Fruit fly (Drosophila melanogaster) S2 (cell line): ENCODE results near the gene CG12817.

Experiments used
- CG8478 ChIP-seq: fragments of >200 bp; optimal IDR thresholded peaks from 2 replicates; lab custom pipeline; 2018
- CTCF ChIP-seq, 2 experiments: fragments of >200 bp; optimal IDR thresholded peaks; 2 replicates each; lab custom pipeline; 2018

The CG12817 gene

dm6 chr3R:10227990-10228389 is 3.5 kb upstream of the CG12817 start:
- TF ChIP-seq CG8478 (lab: Kevin White, UChicago) (no peak), CTCF (optimal IDR thresholded peaks at IDR 0.05; lab: Kevin White, UChicago) (no peak)

DNA sequence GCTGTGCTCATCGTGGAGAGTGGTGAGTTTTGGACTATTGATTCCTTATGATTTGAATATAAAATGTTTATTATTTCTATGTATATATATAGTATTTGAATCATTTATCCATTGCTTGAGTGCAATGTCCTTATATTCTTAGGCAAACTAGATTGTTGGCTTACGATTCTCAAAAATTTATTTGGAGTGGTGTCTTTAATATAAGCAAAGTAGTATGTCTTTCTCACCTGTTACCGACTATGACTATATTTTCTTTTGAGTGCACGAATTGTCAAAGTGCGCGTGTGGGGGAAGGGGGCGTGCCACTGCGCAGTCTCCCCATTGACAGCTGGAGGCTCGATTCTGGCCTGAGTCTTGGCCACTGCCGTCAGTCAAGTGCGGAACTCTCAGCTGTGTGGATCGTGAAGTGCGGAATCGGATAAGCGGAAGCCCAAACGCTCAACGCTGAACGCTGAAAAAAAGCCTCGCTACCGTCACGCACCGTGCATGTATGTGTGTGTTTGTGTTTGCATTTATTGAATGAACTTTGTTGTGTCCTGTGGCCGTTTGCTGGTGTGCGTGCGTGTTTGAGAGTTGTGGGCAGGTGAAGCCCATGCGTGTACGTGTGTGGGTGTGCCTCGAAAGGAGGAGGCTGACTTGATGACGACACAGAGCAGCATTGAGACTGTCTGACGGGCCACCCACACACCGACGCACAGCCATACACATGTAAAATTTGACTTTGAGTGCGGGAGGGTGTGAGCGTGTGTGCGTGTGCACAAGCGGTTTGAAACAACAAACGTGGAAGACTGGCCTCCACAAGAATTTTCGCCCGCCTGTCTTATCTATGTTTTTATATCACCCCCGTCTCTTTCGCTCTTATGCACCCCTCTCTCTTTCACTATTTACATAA is 1.9 kb upstream of the CG12817 start:
- TF ChIP-seq CTCF (optimal IDR thresholded peaks at IDR 0.05; lab: Kevin White, UChicago) (no peak), CG8478 (lab: Kevin White, UChicago) (no peak)

DNA sequence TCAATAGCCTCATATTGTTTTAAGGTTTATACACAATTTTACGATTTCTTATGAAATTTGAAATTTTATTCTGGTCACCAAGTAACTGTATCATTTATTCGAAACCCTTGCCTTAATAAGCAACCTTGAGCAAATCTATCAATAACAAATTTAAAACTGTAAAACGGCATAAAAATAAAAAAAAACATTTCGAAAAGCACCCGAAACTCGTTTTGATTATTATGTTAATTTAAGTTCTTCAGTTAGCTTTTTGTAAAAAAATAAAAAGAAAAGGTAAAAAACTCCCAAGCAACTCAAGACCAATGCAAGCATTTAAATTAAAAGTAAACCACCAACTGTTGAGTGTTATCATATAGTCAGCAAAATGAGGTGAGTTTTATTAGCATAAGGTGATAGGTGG is 865 bp upstream of the CG12817 start, which contains the start of gene CG42795:
Gene CG42795 (plus strand): TSS at position 301 of the 400 bp plus-strand sequence.
- no peak for TF ChIP-seq CTCF (optimal IDR thresholded peaks at IDR 0.05; lab: Kevin White, UChicago)

dm6 chr3R:10222416-10222815 is 2.1 kb downstream of the CG12817 start, which contains the start of gene CG12420:
Gene CG12420 (plus strand): TSS chr3R:10222698.
- TF ChIP-seq CG8478 (lab: Kevin White, UChicago) (no peak), CTCF (optimal IDR thresholded peaks at IDR 0.05; lab: Kevin White, UChicago) (no peak)

dm6 chr3R:10217998-10218397 is 6.5 kb downstream of the CG12817 start:
- TF ChIP-seq CG8478 (lab: Kevin White, UChicago) (no peak), CTCF (optimal IDR thresholded peaks at IDR 0.05; lab: Kevin White, UChicago) (no peak)

DNA sequence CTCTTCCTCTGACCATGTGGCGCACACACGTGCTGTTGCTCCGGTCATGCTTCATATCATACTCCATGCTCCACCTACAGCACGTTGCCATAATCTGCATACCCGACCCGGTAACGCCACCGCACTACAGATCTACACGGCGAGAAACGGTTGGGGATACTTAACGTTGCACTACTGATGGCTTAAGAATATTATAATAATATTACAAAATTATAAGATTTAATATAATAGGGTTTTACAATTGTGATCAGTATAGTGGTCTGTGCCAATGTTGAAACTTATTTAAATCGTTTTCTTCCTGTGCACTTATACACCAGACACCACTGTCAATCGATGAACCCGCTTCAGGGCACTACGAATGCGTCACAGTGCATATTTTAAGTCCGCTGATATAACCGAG is 11.1 kb downstream of the CG12817 start:
- TF ChIP-seq CTCF (optimal IDR thresholded peaks at IDR 0.05; lab: Kevin White, UChicago) (no peak), CG8478 (lab: Kevin White, UChicago) (no peak)

- TF ChIP-seq CG8478 (lab: Kevin White, UChicago) (no peak), CTCF (optimal IDR thresholded peaks at IDR 0.05; lab: Kevin White, UChicago) (no peak)
Measured at dm6 chr3R:10212799-10213198, 11.7 kb downstream of the CG12817 start, which contains the start of gene Timp. Gene Timp (minus strand): TSS chr3R:10213007.

DNA sequence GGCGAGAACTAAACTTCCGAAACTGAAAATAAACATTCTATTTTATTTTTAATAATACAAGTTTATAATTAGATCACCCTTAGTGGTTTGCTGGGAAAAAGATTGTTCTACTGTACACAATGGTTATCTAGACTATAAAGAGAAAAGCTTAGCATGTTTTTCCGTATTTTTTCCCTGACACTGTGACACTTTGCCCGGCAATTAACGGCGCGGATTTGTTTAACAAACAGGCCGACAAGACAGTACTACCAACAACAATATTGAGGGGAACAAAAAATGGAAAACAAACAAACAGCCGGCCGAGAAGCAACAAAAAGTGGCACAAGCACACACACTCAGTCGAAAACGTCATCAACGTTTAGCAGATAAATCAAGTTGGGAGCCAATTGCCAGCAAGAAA is 17.8 kb downstream of the CG12817 start:
- no peak for TF ChIP-seq CG8478 (lab: Kevin White, UChicago)
- TF ChIP-seq CTCF (optimal IDR thresholded peaks at IDR 0.05; lab: Kevin White, UChicago) = no peak

DNA sequence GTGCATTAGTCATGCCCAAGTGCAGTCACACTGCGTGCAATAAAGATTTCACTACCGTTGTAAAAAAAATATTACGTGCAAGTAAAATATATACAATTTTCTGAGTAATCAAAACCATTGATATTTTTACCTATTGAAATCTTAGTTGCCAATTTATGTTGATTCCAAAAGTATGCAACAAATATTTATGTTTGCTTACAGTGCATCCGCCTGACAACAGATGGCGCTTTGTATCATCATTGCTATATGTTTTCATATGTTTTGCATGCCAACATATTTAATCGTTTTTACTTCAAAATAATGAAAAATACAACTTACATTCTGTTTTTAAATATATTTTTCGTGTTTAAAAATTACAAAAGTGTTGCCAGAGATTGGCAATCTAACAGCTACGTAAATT is 21.0 kb downstream of the CG12817 start:
- TF ChIP-seq CTCF (optimal IDR thresholded peaks at IDR 0.05; lab: Kevin White, UChicago) (peak; percentile 87 to 91), CG8478 (lab: Kevin White, UChicago) (no peak)

DNA sequence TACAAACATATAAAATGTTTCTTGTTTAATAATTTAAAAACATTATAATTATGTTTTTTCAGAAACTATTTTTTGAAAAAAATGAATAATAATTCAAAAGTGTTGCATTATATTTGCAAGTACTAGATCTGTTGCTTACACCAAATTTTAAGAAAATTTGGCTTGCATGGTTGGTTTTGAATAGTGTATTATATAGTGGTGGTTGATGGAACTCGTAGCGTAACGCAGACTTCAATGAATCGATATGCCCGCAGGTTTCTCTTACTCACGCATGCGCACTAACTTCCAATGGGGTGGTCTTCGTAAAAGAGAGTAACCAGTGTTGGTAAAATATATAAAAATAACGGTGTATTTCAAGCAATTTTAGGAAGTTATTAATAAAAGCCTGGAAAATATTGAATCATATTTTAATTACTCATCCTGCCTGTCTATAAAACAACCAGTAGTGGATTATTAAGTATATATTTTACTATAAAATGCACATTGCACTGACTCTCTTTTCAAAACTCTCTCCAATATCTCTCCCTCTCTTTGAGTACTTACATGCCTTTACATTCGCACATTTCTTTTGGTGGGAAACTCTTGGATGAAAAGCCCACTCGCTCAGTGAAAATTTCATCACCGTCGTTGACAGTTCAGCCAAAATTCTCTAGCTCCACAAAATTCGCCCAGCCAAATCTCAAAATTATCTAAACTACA is 34.3 kb downstream of the CG12817 start, which contains the start of gene Syn:
Gene Syn (plus strand): TSS at position 606 of the 699 bp plus-strand sequence.
- TF ChIP-seq CTCF (optimal IDR thresholded peaks at IDR 0.05; lab: Kevin White, UChicago) (no peak), CG8478 (lab: Kevin White, UChicago) (no peak)

- TF ChIP-seq CTCF (optimal IDR thresholded peaks at IDR 0.05; lab: Kevin White, UChicago) (no peak), CG8478 (lab: Kevin White, UChicago) (no peak)
Measured at dm6 chr3R:10189520-10189919, 35.0 kb downstream of the CG12817 start, which contains the start of gene CG12814. Gene CG12814 (minus strand): TSS chr3R:10189603.

DNA sequence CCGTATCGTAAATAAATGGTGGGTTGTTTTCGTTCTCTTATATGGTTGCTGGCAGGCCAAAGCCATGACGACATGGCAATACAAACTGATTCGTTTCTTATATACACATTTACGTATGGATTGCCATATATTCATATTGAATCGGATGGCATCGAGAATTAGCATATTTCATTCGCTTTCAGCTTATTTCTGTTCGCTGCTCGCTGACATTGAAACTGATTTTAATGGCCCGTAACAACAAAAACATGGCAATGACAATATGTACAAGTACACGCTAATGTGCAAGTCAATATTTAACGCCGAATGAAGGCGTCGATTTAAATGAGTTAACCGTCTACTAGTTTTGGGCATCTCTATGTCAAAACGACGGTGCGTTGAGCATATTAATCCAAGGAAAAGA is 38.5 kb downstream of the CG12817 start:
- no peak for TF ChIP-seq CG8478 (lab: Kevin White, UChicago)
- no peak for TF ChIP-seq CTCF (optimal IDR thresholded peaks at IDR 0.05; lab: Kevin White, UChicago)

dm6 chr3R:10176927-10177511 is 47.5 kb downstream of the CG12817 start:
- TF ChIP-seq CTCF (optimal IDR thresholded peaks at IDR 0.05; lab: Kevin White, UChicago) (no peak), CG8478 (lab: Kevin White, UChicago) (no peak)
